Worm (Caenorhabditis elegans) whole organism, L1 larva: Measurements from ENCODE around the gene znf-598.

Source experiments
- C04F5.9 ChIP-seq: sonication (generic microtip); optimal IDR thresholded peaks from 2 replicates; lab custom pipeline; 2016; ENCODE audit warnings: missing genetic modification characterization, missing compliant biosample characterization
- C16A3.4 ChIP-seq: fragments of 150-350 bp; optimal IDR thresholded peaks from 2 replicates; lab custom pipeline; 2014; ENCODE audit warnings: missing biosample characterization, missing genetic modification characterization
- C34B4.2 ChIP-seq: sonication (generic microtip); optimal IDR thresholded peaks from 2 replicates; lab custom pipeline; 2017; ENCODE audit warnings: mild to moderate bottlenecking, missing genetic modification characterization, missing compliant biosample characterization
- alr-1 ChIP-seq: fragments of 200-800 bp; sonication (Bioruptor generic); optimal IDR thresholded peaks from 2 replicates; lab custom pipeline; 2018; ENCODE audit warnings: borderline replicate concordance, mild to moderate bottlenecking, missing genetic modification characterization, missing compliant biosample characterization
- ceh-63 ChIP-seq: fragments of 200-800 bp; sonication (Bioruptor generic); optimal IDR thresholded peaks from 2 replicates; lab custom pipeline; 2018; ENCODE audit warnings: mild to moderate bottlenecking, missing genetic modification characterization, missing compliant biosample characterization
- ceh-82 ChIP-seq, 3 experiments: fragments of 150-350 bp in 1 of 3; sonication (generic microtip) in 2 of 3; optimal IDR thresholded peaks; 2 replicates each; lab custom pipeline; 2014 to 2017; ENCODE audit warnings: missing biosample characterization in 3 of 3, missing genetic modification characterization in 3 of 3
- ceh-88 ChIP-seq: fragments of 200-800 bp; sonication (Bioruptor generic); IDR thresholded peaks from 2 replicates; pipeline ENCODE4 v1.3.6; 2022; ENCODE audit warnings: missing genetic modification characterization, missing compliant biosample characterization
- ceh-90 ChIP-seq: sonication (generic microtip); optimal IDR thresholded peaks from 2 replicates; lab custom pipeline; 2016; ENCODE audit warnings: missing genetic modification characterization, missing compliant biosample characterization
- efl-1 ChIP-seq, 4 experiments: fragments of 150-350 bp; optimal IDR thresholded peaks in 3 of 4; peaks in 1 of 4; 1 replicate in 1 of 4; 2 replicates in 3 of 4; lab custom pipeline; 2014; ENCODE audit warnings: missing biosample characterization in 2 of 4, missing genetic modification characterization in 2 of 4, missing genetic modification reagents in 2 of 4
- elt-2 ChIP-seq: sonication (generic microtip); optimal IDR thresholded peaks from 2 replicates; lab custom pipeline; 2016; ENCODE audit warnings: missing genetic modification characterization, mild to moderate bottlenecking, inconsistent platforms, missing compliant biosample characterization, missing genetic modification reagents
- fkh-8 ChIP-seq: sonication (generic microtip); optimal IDR thresholded peaks from 2 replicates; lab custom pipeline; 2016; ENCODE audit warnings: mild to moderate bottlenecking, missing genetic modification characterization, missing compliant biosample characterization
- grh-1 ChIP-seq: fragments of 200-800 bp; sonication (Bioruptor generic); IDR thresholded peaks from 2 replicates; pipeline ENCODE4 v1.3.6; 2022; ENCODE audit warnings: missing genetic modification reagents, missing genetic modification characterization, missing compliant biosample characterization
- hlh-4 ChIP-seq: sonication (generic microtip); optimal IDR thresholded peaks from 2 replicates; lab custom pipeline; 2016; ENCODE audit warnings: mild to moderate bottlenecking, missing genetic modification characterization, missing compliant biosample characterization
- isw-1 ChIP-seq: fragments of 200-800 bp; sonication (Bioruptor generic); IDR thresholded peaks from 2 replicates; pipeline ENCODE4 v1.3.6; 2022; ENCODE audit warnings: missing genetic modification characterization, missing compliant biosample characterization
- lin-13 ChIP-seq: fragments of 150-350 bp; optimal IDR thresholded peaks from 2 replicates; lab custom pipeline; 2014; ENCODE audit warnings: missing biosample characterization, missing genetic modification reagents, missing genetic modification characterization
- lin-15B ChIP-seq: fragments of 150-350 bp; sonication (generic microtip); optimal IDR thresholded peaks from 3 replicates; lab custom pipeline; 2014; ENCODE audit warnings: missing biosample characterization, missing genetic modification characterization
- lin-35 ChIP-seq, 2 experiments: fragments of 150-350 bp; optimal IDR thresholded peaks; 2 replicates each; lab custom pipeline; 2014; ENCODE audit warnings: missing biosample characterization in 2 of 2, missing genetic modification characterization in 2 of 2, missing genetic modification reagents in 2 of 2
- lir-3 ChIP-seq: sonication (generic microtip); optimal IDR thresholded peaks from 2 replicates; lab custom pipeline; 2016; ENCODE audit warnings: mild to moderate bottlenecking, missing genetic modification characterization, moderate library complexity, missing compliant biosample characterization; ENCODE audit not compliant: poor library complexity
- mdl-1 ChIP-seq, 2 experiments: fragments of 150-350 bp; optimal IDR thresholded peaks; 2 replicates each; lab custom pipeline; 2014 to 2017; ENCODE audit warnings: missing biosample characterization in 2 of 2, missing genetic modification characterization in 2 of 2, inconsistent platforms in 1 of 2
- mef-2 ChIP-seq: fragments of 150-350 bp; optimal IDR thresholded peaks from 2 replicates; lab custom pipeline; 2014; ENCODE audit warnings: missing biosample characterization, missing genetic modification characterization
- nhr-11 ChIP-seq: fragments of 150-350 bp; optimal IDR thresholded peaks from 2 replicates; lab custom pipeline; 2014; ENCODE audit warnings: missing biosample characterization, missing genetic modification characterization
- nhr-28 ChIP-seq: fragments of 150-350 bp; optimal IDR thresholded peaks from 2 replicates; lab custom pipeline; 2014; ENCODE audit warnings: missing biosample characterization, missing genetic modification characterization
- nhr-47 ChIP-seq: sonication (generic microtip); optimal IDR thresholded peaks from 2 replicates; lab custom pipeline; 2016; ENCODE audit warnings: mild to moderate bottlenecking, missing genetic modification characterization, moderate library complexity, missing compliant biosample characterization
- nhr-77 ChIP-seq: fragments of 150-350 bp; optimal IDR thresholded peaks from 2 replicates; lab custom pipeline; 2014; ENCODE audit warnings: missing biosample characterization, missing genetic modification characterization
- nhr-85 ChIP-seq: sonication (generic microtip); peaks from one replicate; lab custom pipeline; 2016; ENCODE audit warnings: missing genetic modification characterization, inconsistent platforms, missing compliant biosample characterization
- pax-3 ChIP-seq: fragments of 200-800 bp; sonication (Bioruptor generic); optimal IDR thresholded peaks from 2 replicates; lab custom pipeline; 2018; ENCODE audit warnings: mild to moderate bottlenecking, missing genetic modification characterization, moderate library complexity, missing compliant biosample characterization
- pqm-1 ChIP-seq: sonication (generic microtip); optimal IDR thresholded peaks from 3 replicates; lab custom pipeline; 2017; ENCODE audit warnings: missing biosample characterization, missing genetic modification characterization
- snpc-4 ChIP-seq: fragments of 150-350 bp; optimal IDR thresholded peaks from 2 replicates; lab custom pipeline; 2014; ENCODE audit warnings: missing biosample characterization, missing genetic modification characterization
- snu-23 ChIP-seq: sonication (generic microtip); optimal IDR thresholded peaks from 2 replicates; lab custom pipeline; 2016; ENCODE audit warnings: missing genetic modification characterization, missing compliant biosample characterization
- sptf-1 ChIP-seq: fragments of 150-350 bp; optimal IDR thresholded peaks from 2 replicates; lab custom pipeline; 2014; ENCODE audit warnings: missing biosample characterization, missing genetic modification characterization
- sup-37 ChIP-seq: fragments of 200-800 bp; sonication (Bioruptor generic); optimal IDR thresholded peaks from 2 replicates; lab custom pipeline; 2018; ENCODE audit warnings: mild to moderate bottlenecking, missing genetic modification characterization, missing compliant biosample characterization
- unc-130 ChIP-seq: fragments of 150-350 bp; optimal IDR thresholded peaks from 2 replicates; lab custom pipeline; 2017; ENCODE audit warnings: missing biosample characterization, missing genetic modification characterization, inconsistent platforms
- unc-30 ChIP-seq: sonication (generic microtip); optimal IDR thresholded peaks from 2 replicates; lab custom pipeline; 2017; ENCODE audit warnings: missing biosample characterization, missing genetic modification characterization
- unc-62 ChIP-seq: fragments of 150-350 bp; optimal IDR thresholded peaks from 2 replicates; lab custom pipeline; 2014; ENCODE audit warnings: missing biosample characterization, missing genetic modification reagents, missing genetic modification characterization
- unc-98 ChIP-seq: fragments of 200-800 bp; sonication (Bioruptor generic); IDR thresholded peaks from 2 replicates; pipeline ENCODE4 v1.3.6; 2022; ENCODE audit warnings: missing genetic modification characterization, missing compliant biosample characterization
- vab-15 ChIP-seq: sonication (generic microtip); optimal IDR thresholded peaks from 2 replicates; lab custom pipeline; 2017; ENCODE audit warnings: missing genotype, mild to moderate bottlenecking, missing genetic modification characterization, missing compliant biosample characterization
- zip-4 ChIP-seq: fragments of 200-800 bp; sonication (Bioruptor generic); optimal IDR thresholded peaks from 2 replicates; lab custom pipeline; 2018; ENCODE audit warnings: mild to moderate bottlenecking, missing genetic modification characterization, moderate library complexity, missing compliant biosample characterization

Gene znf-598

DNA sequence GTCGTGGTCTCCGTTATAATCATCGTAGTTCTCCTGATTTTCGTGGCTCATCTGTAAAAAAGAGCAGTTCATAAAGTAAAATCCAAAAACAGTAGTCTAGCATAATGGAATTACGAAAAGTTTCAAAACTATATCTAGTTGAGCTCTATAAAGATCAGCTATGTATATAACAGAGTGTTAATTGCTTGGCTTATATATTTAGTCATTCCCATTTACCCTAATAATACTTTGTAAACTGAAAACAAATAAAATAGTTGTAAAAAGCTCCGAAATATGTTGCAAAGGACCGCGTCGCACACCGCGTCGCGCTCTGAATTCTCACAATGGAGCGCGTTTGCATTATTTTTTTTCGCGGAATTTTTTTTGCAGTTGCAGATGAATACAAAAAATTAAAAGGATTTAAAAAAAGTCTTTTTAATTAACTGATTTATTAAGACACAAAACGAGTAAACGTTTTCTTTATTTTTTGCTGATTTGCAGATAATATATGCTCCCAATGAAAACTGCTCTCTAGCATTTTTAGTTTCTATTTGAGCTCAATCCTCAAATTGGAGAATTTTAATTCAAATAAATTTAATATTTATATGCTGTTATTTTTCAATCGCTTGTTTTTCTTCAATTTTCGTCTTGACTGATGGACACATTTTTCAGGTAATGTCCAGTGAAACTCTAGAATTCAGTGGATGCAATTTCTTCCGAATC, 24.6 kb downstream of the znf-598 start, which contains the start of the genes tcer-1 and ZK1127.5 (continued):
- TF ChIP-seq unc-30 (tag; lab: Kevin White, UChicago) (no peak), snu-23 (GFP tag; lab: Kevin White, UChicago) (peak; percentile 63), nhr-85 (tag; lab: Kevin White, UChicago) (peak; percentile 31), lin-13 (GFP tag; lab: Kevin White, UChicago) (peak; percentile 2), ceh-82 (tag; optimal IDR thresholded peaks at IDR 0.05; lab: Kevin White, UChicago) (peak; percentile 26 to 70 (median 39)), nhr-47 (tag; lab: Kevin White, UChicago) (peak; percentile 56), nhr-11 (tag; lab: Kevin White, UChicago) (no peak), C16A3.4 (tag; lab: Kevin White, UChicago) (peak; percentile 66), ceh-88 (GFP tag; lab: Robert Waterston, UW) (no peak)

DNA sequence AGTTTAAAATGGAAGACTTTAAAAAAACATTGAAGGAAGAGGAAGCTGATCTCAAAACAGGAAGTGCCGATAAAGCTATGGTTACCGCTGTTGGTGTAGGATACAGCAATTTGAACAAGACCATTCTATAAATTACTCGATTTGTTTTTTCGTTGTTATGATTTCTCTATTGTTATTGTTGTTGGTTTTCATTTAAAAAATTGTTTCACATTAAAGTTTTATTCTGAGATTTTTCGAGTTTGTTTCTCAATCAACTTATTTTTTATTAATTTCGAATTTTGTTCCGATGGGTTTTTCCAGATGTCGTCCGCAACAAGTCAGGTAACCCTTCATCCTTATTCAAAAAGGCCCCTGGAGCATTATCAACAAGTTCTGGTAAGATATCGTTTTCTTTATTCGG, 26.2 kb downstream of the znf-598 start, which contains the start of gene ZK1127.12:
ZK1127.12 (plus strand) TSS at position 301 of the 400 bp plus-strand sequence.
- TF ChIP-seq unc-130 (tag; lab: Kevin White, UChicago) = no peak
- TF ChIP-seq mdl-1 (tag; optimal IDR thresholded peaks at IDR 0.05; lab: Kevin White, UChicago) = no peak
- no peak for TF ChIP-seq ceh-63 (GFP tag; lab: Kevin White, UChicago)
- TF ChIP-seq alr-1 (tag; lab: Kevin White, UChicago) = no peak
- no peak for TF ChIP-seq lir-3
- no peak for TF ChIP-seq pax-3
- no peak for TF ChIP-seq zip-4
- TF ChIP-seq C16A3.4 (tag; lab: Kevin White, UChicago) = no peak
- no peak for TF ChIP-seq grh-1 (GFP tag; lab: Robert Waterston, UW)
- no peak for TF ChIP-seq mef-2
- no peak for TF ChIP-seq vab-15 (tag; lab: Kevin White, UChicago)
- TF ChIP-seq nhr-11 (tag; lab: Kevin White, UChicago) = no peak
- TF ChIP-seq sptf-1 (tag; lab: Kevin White, UChicago) = no peak
- no peak for TF ChIP-seq snpc-4
- TF ChIP-seq elt-2 (tag; lab: Kevin White, UChicago) = no peak
- no peak for TF ChIP-seq C04F5.9
- TF ChIP-seq unc-98 (GFP tag; lab: Robert Waterston, UW) = no peak
- TF ChIP-seq snu-23 (GFP tag; lab: Kevin White, UChicago) = no peak
- no peak for TF ChIP-seq lin-15B (tag; lab: Kevin White, UChicago)
- TF ChIP-seq hlh-4 = no peak

ce11 chrII:7053001-7053400, 27.4 kb downstream of the znf-598 start, which contains the start of gene ZK1127.13:
ZK1127.13 (plus strand) TSS chrII:7053301.
- TF ChIP-seq ceh-90 (tag; lab: Kevin White, UChicago) = no peak
- TF ChIP-seq efl-1 (optimal IDR thresholded peaks at IDR 0.05; lab: Kevin White, UChicago) = no peak
- TF ChIP-seq efl-1 (GFP tag; optimal IDR thresholded peaks at IDR 0.05 in 1 of 2; lab: Kevin White, UChicago) = peak in 1 of 2 experiments; percentile 67

- TF ChIP-seq ceh-82 (tag; optimal IDR thresholded peaks at IDR 0.05; lab: Kevin White, UChicago) = no peak
- TF ChIP-seq unc-62 = no peak
- no peak for TF ChIP-seq fkh-8 (tag; lab: Kevin White, UChicago)
- no peak for TF ChIP-seq lin-35 (GFP tag; optimal IDR thresholded peaks at IDR 0.05; lab: Kevin White, UChicago)
- no peak for TF ChIP-seq sup-37 (GFP tag; lab: Kevin White, UChicago)
- TF ChIP-seq nhr-85 (tag; lab: Kevin White, UChicago) = no peak
- no peak for TF ChIP-seq grh-1 (GFP tag; lab: Robert Waterston, UW)
- TF ChIP-seq alr-1 (tag; lab: Kevin White, UChicago) = no peak
- no peak for TF ChIP-seq C34B4.2 (tag; lab: Kevin White, UChicago)
- no peak for TF ChIP-seq lin-15B (tag; lab: Kevin White, UChicago)
- no peak for TF ChIP-seq nhr-77 (tag; lab: Kevin White, UChicago)
- TF ChIP-seq sptf-1 (tag; lab: Kevin White, UChicago) = no peak
- no peak for TF ChIP-seq pqm-1 (tag; lab: Kevin White, UChicago)
- TF ChIP-seq pax-3 = no peak
- no peak for TF ChIP-seq mef-2
- no peak for TF ChIP-seq nhr-28 (tag; lab: Kevin White, UChicago)
- no peak for TF ChIP-seq isw-1 (GFP tag; lab: Robert Waterston, UW)
- TF ChIP-seq, all 84 proteins: peak for 0
These were observed 28.0 kb downstream of the znf-598 start, which contains the start of gene ZK1127.4 for ce11 chrII:7053649-7054048. ZK1127.4 (plus strand) TSS chrII:7053949.
